Worm (Caenorhabditis elegans) whole organism, L4 larva: ENCODE results near the gene nrde-4.

Experiments used
- F26F4.8 ChIP-seq: fragments of 200-800 bp; sonication (Bioruptor generic); conservative IDR thresholded peaks from 2 replicates; pipeline ENCODE4 v1.3.6; 2022; ENCODE audit warnings: missing genetic modification characterization, missing compliant biosample characterization
- T20F7.1 ChIP-seq: fragments of 200-800 bp; sonication (Bioruptor generic); optimal IDR thresholded peaks from 2 replicates; lab custom pipeline; 2018; ENCODE audit warnings: mild to moderate bottlenecking, missing genetic modification characterization, missing compliant biosample characterization
- Y75B8A.6 ChIP-seq: fragments of 200-800 bp; sonication (Bioruptor generic); IDR thresholded peaks from 2 replicates; pipeline ENCODE4 v1.3.6; 2022; ENCODE audit warnings: missing genetic modification reagents, missing genetic modification characterization, missing compliant biosample characterization
- aha-1 ChIP-seq: fragments of 150-350 bp; peaks from one replicate; lab custom pipeline; 2014; ENCODE audit warnings: missing biosample characterization, missing genetic modification characterization
- aly-2 ChIP-seq: sonication (generic microtip); optimal IDR thresholded peaks from 2 replicates; lab custom pipeline; 2018; ENCODE audit warnings: missing biosample characterization, missing genetic modification characterization
- ama-1 ChIP-seq: fragments of 150-350 bp; optimal IDR thresholded peaks from 2 replicates; lab custom pipeline; 2014; ENCODE audit warnings: inconsistent platforms, mixed read lengths
- attf-4 ChIP-seq: sonication (generic microtip); optimal IDR thresholded peaks from 3 replicates; lab custom pipeline; 2017; ENCODE audit warnings: missing biosample characterization, missing genetic modification characterization
- ceh-28 ChIP-seq: fragments of 150-350 bp; optimal IDR thresholded peaks from 2 replicates; lab custom pipeline; 2014; ENCODE audit warnings: missing biosample characterization, missing genetic modification reagents, missing genetic modification characterization
- ceh-82 ChIP-seq: sonication (generic microtip); optimal IDR thresholded peaks from 2 replicates; lab custom pipeline; 2017; ENCODE audit warnings: missing biosample characterization, missing genetic modification characterization
- ctbp-1 ChIP-seq: fragments of 200-800 bp; sonication (Bioruptor generic); IDR thresholded peaks from 2 replicates; pipeline ENCODE4 v1.3.6; 2022; ENCODE audit warnings: missing genetic modification reagents, missing genetic modification characterization, missing compliant biosample characterization
- daf-12 ChIP-seq: fragments of 150-350 bp; optimal IDR thresholded peaks from 2 replicates; lab custom pipeline; 2014; ENCODE audit warnings: missing biosample characterization, missing genetic modification reagents, missing genetic modification characterization
- daf-16 ChIP-seq, 3 experiments: sonication (generic microtip); optimal IDR thresholded peaks; 2 replicates each; lab custom pipeline; 2016 to 2017; ENCODE audit warnings: missing genetic modification characterization in 3 of 3, missing genetic modification reagents in 3 of 3, mild to moderate bottlenecking in 2 of 3, missing compliant biosample characterization in 2 of 3, missing biosample characterization in 1 of 3, moderate library complexity in 1 of 3
- dmd-6 ChIP-seq: fragments of 200-800 bp; sonication (Bioruptor generic); IDR thresholded peaks from 2 replicates; pipeline ENCODE4 v1.3.6; 2022; ENCODE audit warnings: missing genetic modification reagents, missing genetic modification characterization, missing compliant biosample characterization
- dmd-8 ChIP-seq: fragments of 200-800 bp; sonication (Bioruptor generic); IDR thresholded peaks from 2 replicates; pipeline ENCODE4 v1.3.6; 2022; ENCODE audit warnings: missing genetic modification characterization, missing compliant biosample characterization
- dpl-1 ChIP-seq: fragments of 150-350 bp; optimal IDR thresholded peaks from 2 replicates; lab custom pipeline; 2014; ENCODE audit warnings: missing biosample characterization, missing genetic modification reagents, missing genetic modification characterization
- duxl-1 ChIP-seq: sonication (generic microtip); optimal IDR thresholded peaks from 2 replicates; lab custom pipeline; 2016; ENCODE audit warnings: mild to moderate bottlenecking, missing genetic modification characterization, moderate library complexity, missing compliant biosample characterization; ENCODE audit not compliant: poor library complexity
- egl-43 ChIP-seq: fragments of 200-800 bp; sonication (Bioruptor generic); IDR thresholded peaks from 2 replicates; pipeline ENCODE4 v1.3.6; 2022; ENCODE audit warnings: missing genetic modification reagents, missing genetic modification characterization, missing compliant biosample characterization
- fkh-10 ChIP-seq: fragments of 150-350 bp; optimal IDR thresholded peaks from 2 replicates; lab custom pipeline; 2014; ENCODE audit warnings: missing biosample characterization, missing genetic modification reagents, missing genetic modification characterization
- hlh-11 ChIP-seq: fragments of 200-800 bp; sonication (Bioruptor generic); optimal IDR thresholded peaks from 2 replicates; lab custom pipeline; 2018; ENCODE audit warnings: mild to moderate bottlenecking, missing genetic modification characterization, missing compliant biosample characterization
- lim-7 ChIP-seq: fragments of 200-800 bp; sonication (Bioruptor generic); IDR thresholded peaks from 2 replicates; pipeline ENCODE4 v1.3.6; 2022; ENCODE audit warnings: missing genetic modification characterization, missing compliant biosample characterization
- lin-39 ChIP-seq: fragments of 150-350 bp; optimal IDR thresholded peaks from 2 replicates; lab custom pipeline; 2014; ENCODE audit warnings: missing biosample characterization, missing genetic modification reagents, missing genetic modification characterization
- lsy-2 ChIP-seq, 2 experiments: fragments of 150-350 bp in 1 of 2; sonication (generic microtip) in 1 of 2; optimal IDR thresholded peaks; 2 replicates each; lab custom pipeline; 2014 to 2017; ENCODE audit warnings: missing biosample characterization in 2 of 2, missing genetic modification characterization in 2 of 2
- madf-5 ChIP-seq, 2 experiments: fragments of 200-800 bp; sonication (Bioruptor generic); IDR thresholded peaks; 2 replicates each; pipeline ENCODE4 v1.3.6; 2022; ENCODE audit warnings: missing compliant biosample characterization in 2 of 2, missing genetic modification characterization in 2 of 2
- mep-1 ChIP-seq: fragments of 150-350 bp; sonication (generic microtip); optimal IDR thresholded peaks from 3 replicates; lab custom pipeline; 2014; ENCODE audit warnings: missing biosample characterization, missing genetic modification characterization
- mes-2 ChIP-seq: sonication (generic microtip); optimal IDR thresholded peaks from 2 replicates; lab custom pipeline; 2016; ENCODE audit warnings: missing genotype, mild to moderate bottlenecking, missing genetic modification characterization, missing compliant biosample characterization; ENCODE audit not compliant: poor library complexity, severe bottlenecking
- nhr-11 ChIP-seq: fragments of 150-350 bp; optimal IDR thresholded peaks from 2 replicates; lab custom pipeline; 2014; ENCODE audit warnings: missing biosample characterization, missing genetic modification characterization
- nhr-237 ChIP-seq: sonication (generic microtip); optimal IDR thresholded peaks from 2 replicates; lab custom pipeline; 2017; ENCODE audit warnings: missing biosample characterization, missing genetic modification characterization
- nhr-28 ChIP-seq: fragments of 150-350 bp; optimal IDR thresholded peaks from 2 replicates; lab custom pipeline; 2014; ENCODE audit warnings: missing biosample characterization, missing genetic modification characterization
- nhr-41 ChIP-seq: fragments of 200-800 bp; sonication (Bioruptor generic); IDR thresholded peaks from 2 replicates; pipeline ENCODE4 v1.3.6; 2022; ENCODE audit warnings: missing genetic modification reagents, missing genetic modification characterization, missing compliant biosample characterization
- nhr-6 ChIP-seq: fragments of 150-350 bp; optimal IDR thresholded peaks from 2 replicates; lab custom pipeline; 2014; ENCODE audit warnings: missing biosample characterization, missing genetic modification characterization
- nhr-77 ChIP-seq: fragments of 150-350 bp; optimal IDR thresholded peaks from 2 replicates; lab custom pipeline; 2014; ENCODE audit warnings: missing biosample characterization, missing genetic modification characterization
- rbr-2 ChIP-seq: sonication (generic microtip); optimal IDR thresholded peaks from 2 replicates; lab custom pipeline; 2016; ENCODE audit warnings: missing genotype, missing genetic modification characterization, missing compliant biosample characterization
- saeg-2 ChIP-seq: fragments of 200-800 bp; sonication (Bioruptor generic); IDR thresholded peaks from 2 replicates; pipeline ENCODE4 v1.3.6; 2022; ENCODE audit warnings: missing genetic modification reagents, missing genetic modification characterization, missing compliant biosample characterization
- snpc-1.2 ChIP-seq: fragments of 200-800 bp; sonication (Bioruptor generic); IDR thresholded peaks from 2 replicates; pipeline ENCODE4 v1.3.6; 2022; ENCODE audit warnings: missing genetic modification reagents, missing genetic modification characterization, missing compliant biosample characterization
- snpc-4 ChIP-seq: fragments of 150-350 bp; optimal IDR thresholded peaks from 2 replicates; lab custom pipeline; 2014; ENCODE audit warnings: missing biosample characterization, missing genetic modification characterization
- spr-1 ChIP-seq: sonication (generic microtip); optimal IDR thresholded peaks from 2 replicates; lab custom pipeline; 2016; ENCODE audit warnings: mild to moderate bottlenecking, missing genetic modification characterization, missing compliant biosample characterization
- unc-130 ChIP-seq: sonication (generic microtip); optimal IDR thresholded peaks from 2 replicates; lab custom pipeline; 2016; ENCODE audit warnings: missing genetic modification reagents, missing genetic modification characterization, missing compliant biosample characterization
- unc-39 ChIP-seq: sonication (generic microtip); optimal IDR thresholded peaks from 2 replicates; lab custom pipeline; 2017; ENCODE audit warnings: missing biosample characterization, missing genetic modification characterization
- unc-62 ChIP-seq, 3 experiments: fragments of 150-350 bp in 1 of 3; sonication (generic microtip); optimal IDR thresholded peaks in 2 of 3; peaks in 1 of 3; 1 replicate in 1 of 3; 2 replicates in 2 of 3; lab custom pipeline; 2014 to 2017; ENCODE audit warnings: missing biosample characterization in 3 of 3, missing genetic modification characterization in 3 of 3, missing genetic modification reagents in 3 of 3, missing genotype in 1 of 3
- zag-1 ChIP-seq: fragments of 150-350 bp; optimal IDR thresholded peaks from 2 replicates; lab custom pipeline; 2014; ENCODE audit warnings: missing biosample characterization, missing genetic modification characterization
- zfp-2 ChIP-seq: sonication (generic microtip); optimal IDR thresholded peaks from 2 replicates; lab custom pipeline; 2016; ENCODE audit warnings: mild to moderate bottlenecking, missing genetic modification characterization, missing compliant biosample characterization
- zfp-3 ChIP-seq: fragments of 200-800 bp; sonication (Bioruptor generic); conservative IDR thresholded peaks from 2 replicates; pipeline ENCODE4 v1.3.6; 2022; ENCODE audit warnings: missing genetic modification reagents, missing genetic modification characterization, missing compliant biosample characterization
- ztf-11 ChIP-seq: fragments of 150-350 bp; optimal IDR thresholded peaks from 2 replicates; lab custom pipeline; 2014; ENCODE audit warnings: missing biosample characterization, missing genetic modification characterization
- ztf-7 ChIP-seq: fragments of 150-350 bp; optimal IDR thresholded peaks from 2 replicates; lab custom pipeline; 2014; ENCODE audit warnings: missing biosample characterization, missing genetic modification characterization

The nrde-4 gene

DNA sequence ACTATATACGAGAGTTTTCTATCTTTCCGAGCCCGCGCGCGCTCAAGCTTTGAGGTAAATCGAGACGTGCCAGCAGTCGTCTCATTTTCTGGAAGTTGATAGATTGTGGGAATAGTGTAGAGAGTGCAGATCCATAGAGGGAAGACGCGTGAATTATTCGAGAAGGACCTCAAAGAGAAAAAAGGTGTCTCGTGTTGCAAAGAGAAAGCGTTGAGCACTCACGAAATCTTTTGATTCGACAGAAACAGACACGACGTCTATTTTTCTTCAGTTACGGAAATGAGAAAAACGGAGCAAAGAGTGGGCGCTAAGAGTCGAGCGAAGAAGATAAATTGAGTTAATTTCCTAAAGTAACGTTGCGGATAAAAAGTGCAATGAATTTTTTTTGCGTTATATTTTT, 30.2 kb downstream of the nrde-4 start (continued):
- TF ChIP-seq aly-2 (tag; lab: Kevin White, UChicago), result peak; percentile 35
- TF ChIP-seq unc-62 (GFP tag; optimal IDR thresholded peaks at IDR 0.05 in 1 of 2; lab: Kevin White, UChicago), result peak in 1 of 2 experiments; percentile 86
- TF ChIP-seq unc-62 (tag; optimal IDR thresholded peaks at IDR 0.05; lab: Kevin White, UChicago), result no peak
- no peak for TF ChIP-seq lin-39 (tag; lab: Kevin White, UChicago)
- no peak for TF ChIP-seq daf-12 (tag; lab: Kevin White, UChicago)
- no peak for TF ChIP-seq nhr-237 (tag; lab: Kevin White, UChicago)

DNA sequence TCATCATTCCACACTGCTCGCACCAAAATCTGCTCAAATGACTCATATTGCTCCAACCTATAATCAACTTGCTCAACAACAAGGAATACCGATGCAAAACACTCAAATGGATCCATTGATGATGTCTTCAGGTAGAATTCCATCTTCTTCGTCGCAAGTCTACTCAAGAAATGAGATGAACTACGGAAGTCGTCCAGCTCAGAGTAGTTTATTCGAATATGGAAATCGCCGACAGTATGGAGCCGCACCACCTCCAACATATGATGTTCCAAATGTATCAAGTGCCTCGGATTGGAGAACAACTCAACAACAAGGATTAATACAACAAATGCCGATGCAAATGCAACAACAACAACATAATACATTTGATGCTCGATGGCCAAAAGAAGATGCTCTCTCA, 31.0 kb downstream of the nrde-4 start:
- TF ChIP-seq unc-62 (GFP tag; optimal IDR thresholded peaks at IDR 0.05 in 1 of 2; lab: Kevin White, UChicago) (peak in 1 of 2 experiments; percentile 95), unc-62 (tag; optimal IDR thresholded peaks at IDR 0.05; lab: Kevin White, UChicago) (no peak), rbr-2 (no peak), lim-7 (GFP tag; lab: Robert Waterston, UW) (no peak), T20F7.1 (GFP tag; lab: Kevin White, UChicago) (no peak), nhr-28 (tag; lab: Kevin White, UChicago) (no peak)
- TF ChIP-seq, all 104 proteins: peak for 1

DNA sequence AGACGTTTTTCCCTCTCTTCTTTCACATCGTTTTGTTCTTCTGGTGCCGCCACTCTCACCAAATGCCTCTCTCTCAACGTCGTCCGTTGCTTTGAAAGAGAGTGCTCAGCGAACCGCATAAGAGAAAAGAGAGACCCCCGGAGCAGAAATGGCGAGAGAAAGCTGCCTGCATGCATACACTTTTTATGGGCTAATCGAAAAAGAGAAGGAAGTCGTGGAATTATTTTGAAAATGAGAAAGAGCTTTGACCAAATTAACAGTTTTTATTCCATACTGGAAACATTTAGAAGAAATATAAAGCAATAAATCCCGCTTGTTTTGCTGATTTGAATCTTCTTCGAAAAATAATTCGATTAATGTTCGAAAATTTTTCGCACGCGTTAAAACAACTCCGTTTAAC, 33.6 kb downstream of the nrde-4 start:
- TF ChIP-seq lin-39 (tag; lab: Kevin White, UChicago) (no peak), attf-4 (tag; lab: Kevin White, UChicago) (no peak), aha-1 (tag; lab: Kevin White, UChicago) (peak; percentile 7), ama-1 (lab: Kevin White, UChicago) (no peak), unc-62 (GFP tag; optimal IDR thresholded peaks at IDR 0.05 in 1 of 2; lab: Kevin White, UChicago) (peak in 1 of 2 experiments; percentile 82), unc-62 (tag; optimal IDR thresholded peaks at IDR 0.05; lab: Kevin White, UChicago) (no peak), zfp-2 (no peak), daf-16 (GFP tag; optimal IDR thresholded peaks at IDR 0.05; lab: Kevin White, UChicago) (no peak), daf-16 (tag; optimal IDR thresholded peaks at IDR 0.05; lab: Kevin White, UChicago) (no peak), snpc-1.2 (GFP tag; lab: Robert Waterston, UW) (no peak), unc-39 (tag; lab: Kevin White, UChicago) (no peak), mes-2 (tag; lab: Kevin White, UChicago) (peak; percentile 26), nhr-77 (tag; lab: Kevin White, UChicago) (no peak), egl-43 (GFP tag; lab: Robert Waterston, UW) (no peak), nhr-11 (tag; lab: Kevin White, UChicago) (no peak), zfp-3 (GFP tag; lab: Robert Waterston, UW) (no peak), duxl-1 (tag; lab: Kevin White, UChicago) (no peak), Y75B8A.6 (GFP tag; lab: Robert Waterston, UW) (no peak)

DNA sequence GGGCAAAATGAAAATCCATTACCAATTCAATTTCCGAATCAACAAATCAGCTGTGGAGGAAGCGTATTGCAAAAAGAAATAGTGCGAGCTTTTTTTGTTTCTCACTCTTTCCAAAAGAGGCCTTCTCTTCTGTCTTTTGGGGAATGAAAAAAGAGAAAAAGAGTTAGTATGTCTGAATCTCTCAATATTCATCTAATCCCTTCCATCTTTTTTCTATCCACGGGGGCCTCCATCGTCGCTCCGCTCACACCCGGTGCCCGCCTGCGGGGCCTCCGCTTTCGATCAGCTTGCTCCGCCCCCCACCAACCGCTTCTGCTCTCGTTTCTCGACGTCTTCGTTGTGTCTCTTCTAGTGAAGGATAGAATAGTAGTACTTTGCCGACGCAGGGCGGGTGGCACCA, 34.8 kb downstream of the nrde-4 start:
- TF ChIP-seq mep-1 (tag; lab: Kevin White, UChicago) (peak; percentile 3), zfp-3 (GFP tag; lab: Robert Waterston, UW) (no peak), dmd-8 (0 out of 2 replicates have a peak, but pooled peaks have one; percentile 36), fkh-10 (peak; percentile 25), spr-1 (tag; lab: Kevin White, UChicago) (no peak), mes-2 (tag; lab: Kevin White, UChicago) (peak; percentile 20), nhr-6 (tag; lab: Kevin White, UChicago) (no peak), F26F4.8 (GFP tag; lab: Robert Waterston, UW) (no peak), zag-1 (no peak), rbr-2 (peak; percentile 36), madf-5 (GFP tag; IDR thresholded peaks at IDR 0.05; lab: Robert Waterston, UW) (no peak), hlh-11 (tag; lab: Kevin White, UChicago) (peak; percentile 4), nhr-77 (tag; lab: Kevin White, UChicago) (no peak), egl-43 (GFP tag; lab: Robert Waterston, UW) (peak; percentile 67; the same call in 1 of the 2 replicates), nhr-41 (no peak), saeg-2 (GFP tag; lab: Robert Waterston, UW) (no peak), unc-130 (GFP tag; lab: Kevin White, UChicago) (no peak), ceh-28 (tag; lab: Kevin White, UChicago) (no peak), lsy-2 (tag; optimal IDR thresholded peaks at IDR 0.05; lab: Kevin White, UChicago) (peak in 1 of 2 experiments; percentile 23), dpl-1 (no peak), snpc-1.2 (GFP tag; lab: Robert Waterston, UW) (no peak), ztf-7 (tag; lab: Kevin White, UChicago) (no peak), ceh-82 (no peak), ctbp-1 (GFP tag; lab: Robert Waterston, UW) (peak; percentile 47; the same call in 1 of the 2 replicates), Y75B8A.6 (GFP tag; lab: Robert Waterston, UW) (no peak), ztf-11 (no peak), dmd-6 (GFP tag; lab: Robert Waterston, UW) (no peak), unc-62 (GFP tag; optimal IDR thresholded peaks at IDR 0.05 in 1 of 2; lab: Kevin White, UChicago) (no peak), unc-62 (tag; optimal IDR thresholded peaks at IDR 0.05; lab: Kevin White, UChicago) (no peak), snpc-4 (no peak)
